Worm (Caenorhabditis elegans) whole organism, mixed stage, embryonic: ENCODE measurements around the gene T07H3.7.

Experiments used
- bed-3 ChIP-seq: fragments of 200-800 bp; sonication (Bioruptor generic); optimal IDR thresholded peaks from 3 replicates; lab custom pipeline; 2018; ENCODE audit warnings: mild to moderate bottlenecking, missing genetic modification characterization, moderate library complexity, missing compliant biosample characterization
- ces-1 ChIP-seq: fragments of 150-350 bp; optimal IDR thresholded peaks from 2 replicates; lab custom pipeline; 2014; ENCODE audit warnings: missing biosample characterization, missing genetic modification reagents, missing genetic modification characterization
- lin-13 ChIP-seq: fragments of 150-350 bp; optimal IDR thresholded peaks from 2 replicates; lab custom pipeline; 2014; ENCODE audit warnings: missing biosample characterization, missing genetic modification characterization
- lin-32 ChIP-seq: fragments of 200-800 bp; sonication (Bioruptor generic); optimal IDR thresholded peaks from 2 replicates; lab custom pipeline; 2018; ENCODE audit warnings: mild to moderate bottlenecking, missing genetic modification characterization, missing compliant biosample characterization
- lsy-2 ChIP-seq: fragments of 150-350 bp; optimal IDR thresholded peaks from 2 replicates; lab custom pipeline; 2014; ENCODE audit warnings: missing biosample characterization, missing genetic modification characterization
- mls-2 ChIP-seq: sonication (generic microtip); optimal IDR thresholded peaks from 2 replicates; lab custom pipeline; 2016; ENCODE audit warnings: mild to moderate bottlenecking, missing genetic modification characterization, moderate library complexity, missing compliant biosample characterization
- nhr-237 ChIP-seq: fragments of 150-350 bp; optimal IDR thresholded peaks from 2 replicates; lab custom pipeline; 2014; ENCODE audit warnings: missing biosample characterization, missing genetic modification characterization
- nhr-28 ChIP-seq: fragments of 150-350 bp; optimal IDR thresholded peaks from 2 replicates; lab custom pipeline; 2014; ENCODE audit warnings: missing biosample characterization, missing genetic modification characterization
- snpc-4 ChIP-seq: fragments of 150-350 bp; optimal IDR thresholded peaks from 2 replicates; lab custom pipeline; 2014; ENCODE audit warnings: missing biosample characterization, missing genetic modification characterization
- unc-120 ChIP-seq: sonication (generic microtip); optimal IDR thresholded peaks from 2 replicates; lab custom pipeline; 2017; ENCODE audit warnings: missing genetic modification characterization, missing compliant biosample characterization; ENCODE audit not compliant: poor library complexity, severe bottlenecking
- unc-62 ChIP-seq: fragments of 150-350 bp; optimal IDR thresholded peaks from 2 replicates; lab custom pipeline; 2014; ENCODE audit warnings: missing biosample characterization, missing genetic modification reagents, missing genetic modification characterization
- ztf-11 ChIP-seq: fragments of 150-350 bp; optimal IDR thresholded peaks from 2 replicates; lab custom pipeline; 2014; ENCODE audit warnings: missing biosample characterization, missing genetic modification characterization

- no peak for TF ChIP-seq bed-3
- TF ChIP-seq lin-32 (GFP tag; lab: Kevin White, UChicago), result no peak
- no peak for TF ChIP-seq ztf-11
- TF ChIP-seq lin-13 (tag; lab: Kevin White, UChicago), result no peak
- no peak for TF ChIP-seq ces-1 (GFP tag; lab: Kevin White, UChicago)
- no peak for TF ChIP-seq unc-62 (GFP tag; lab: Kevin White, UChicago)
- no peak for TF ChIP-seq nhr-237 (tag; lab: Kevin White, UChicago)
- TF ChIP-seq unc-120 (tag; lab: Kevin White, UChicago), result no peak
- TF ChIP-seq snpc-4 (tag; lab: Kevin White, UChicago), result no peak
- no peak for TF ChIP-seq mls-2
- TF ChIP-seq lsy-2 (tag; lab: Kevin White, UChicago), result no peak
- TF ChIP-seq nhr-28 (tag; lab: Kevin White, UChicago), result no peak
These were observed 11.8 kb upstream of the T07H3.7 start, which contains the start of gene bath-47 for ce11 chrII:1601507-1601906.
